Worm (Caenorhabditis elegans): ENCODE results near the gene W01D2.3.

DNA sequence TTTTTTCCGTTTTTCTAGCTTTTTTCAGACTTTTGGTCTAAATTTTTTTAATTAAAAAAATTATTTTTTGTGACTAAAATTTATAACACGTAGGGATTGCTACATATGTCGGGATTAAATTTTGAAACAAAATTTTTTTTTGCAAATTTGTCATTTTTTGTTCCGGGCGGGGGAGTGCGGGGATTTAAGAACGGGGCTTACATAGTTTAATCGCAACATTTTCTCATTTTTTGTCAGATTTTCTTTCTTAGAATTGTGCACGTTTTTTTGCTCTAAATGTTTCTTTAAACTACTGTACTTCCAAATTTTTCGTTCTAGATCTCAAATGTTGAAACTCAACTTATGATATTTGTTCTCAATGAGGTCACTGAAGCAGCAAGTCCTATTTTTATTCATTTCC is 13.4 kb downstream of the W01D2.3 start, which contains the start of gene Y54E2A.10:
- no peak for TF ChIP-seq mep-1 (tag; optimal IDR thresholded peaks at IDR 0.05)
- no peak for TF ChIP-seq ztf-11 (tag; optimal IDR thresholded peaks at IDR 0.05)
- no peak for TF ChIP-seq nhr-76 (tag; optimal IDR thresholded peaks at IDR 0.05)
- no peak for TF ChIP-seq ces-1 (GFP tag; optimal IDR thresholded peaks at IDR 0.05)
- TF ChIP-seq lsy-2 (tag; optimal IDR thresholded peaks at IDR 0.05): no peak
- TF ChIP-seq snpc-4 (tag; optimal IDR thresholded peaks at IDR 0.05): no peak
- TF ChIP-seq ceh-43 (GFP tag; optimal IDR thresholded peaks at IDR 0.05): no peak
- TF ChIP-seq nhr-237 (tag; optimal IDR thresholded peaks at IDR 0.05): no peak
- no peak for TF ChIP-seq nhr-12 (tag; optimal IDR thresholded peaks at IDR 0.05)
- TF ChIP-seq elt-3 (tag; optimal IDR thresholded peaks at IDR 0.05): no peak
- TF ChIP-seq pha-4 (tag; optimal IDR thresholded peaks at IDR 0.05): no peak
- TF ChIP-seq zip-8 (tag; optimal IDR thresholded peaks at IDR 0.05): no peak
- TF ChIP-seq mab-5 (tag; optimal IDR thresholded peaks at IDR 0.05): no peak
- TF ChIP-seq nhr-2 (tag; optimal IDR thresholded peaks at IDR 0.05): no peak
